Worm (Caenorhabditis elegans): ENCODE results near the gene eif-1.A.

ce11 chrIV:4809397-4809796 is 1.3 kb upstream of the eif-1.A start, which contains the start of gene ubxn-6:
- TF ChIP-seq ceh-36 (tag; optimal IDR thresholded peaks at IDR 0.05) (no peak), flt-1 (GFP tag; IDR thresholded peaks at IDR 0.05) (no peak), hnd-1 (tag; optimal IDR thresholded peaks at IDR 0.05) (no peak), pes-1 (GFP tag; IDR thresholded peaks at IDR 0.05) (no peak), ceh-13 (GFP tag; optimal IDR thresholded peaks at IDR 0.05) (no peak), ama-1 (optimal IDR thresholded peaks at IDR 0.05) (no peak), hmbx-1 (tag; optimal IDR thresholded peaks at IDR 0.05) (no peak)

All from whole organism, early embryonic.